Worm (Caenorhabditis elegans): Measurements from ENCODE around the gene K05F6.14.

ce11 chrII:1538589-1538988 is 23.4 kb upstream of the K05F6.14 start, which contains the start of gene fbxb-44:
- TF ChIP-seq nhr-11 (tag; optimal IDR thresholded peaks at IDR 0.05): no peak
- TF ChIP-seq egl-27 (tag; optimal IDR thresholded peaks at IDR 0.05): no peak
- TF ChIP-seq ztf-4 (tag; optimal IDR thresholded peaks at IDR 0.05): no peak
- TF ChIP-seq fos-1 (tag; optimal IDR thresholded peaks at IDR 0.05): no peak
- no peak for TF ChIP-seq nhr-76 (tag; optimal IDR thresholded peaks at IDR 0.05)
- no peak for TF ChIP-seq nfya-1 (tag; optimal IDR thresholded peaks at IDR 0.05; ENCODE audit: insufficient read depth)
- TF ChIP-seq elt-3 (tag; optimal IDR thresholded peaks at IDR 0.05): no peak
- no peak for TF ChIP-seq ceh-16 (tag; optimal IDR thresholded peaks at IDR 0.05)
- TF ChIP-seq unc-62 (GFP tag; optimal IDR thresholded peaks at IDR 0.05): no peak
- TF ChIP-seq pha-4 (tag; optimal IDR thresholded peaks at IDR 0.05): no peak
- no peak for TF ChIP-seq tbx-2 (tag; optimal IDR thresholded peaks at IDR 0.05)
- no peak for TF ChIP-seq nhr-23 (tag; optimal IDR thresholded peaks at IDR 0.05)
- no peak for TF ChIP-seq pqm-1 (tag; optimal IDR thresholded peaks at IDR 0.05)
